Worm (Caenorhabditis elegans) whole organism, L1 larva: ENCODE results near the gene F59B1.2.

Experiments
- C04F5.9 ChIP-seq: sonication (generic microtip); optimal IDR thresholded peaks from 2 replicates; lab custom pipeline; 2016; ENCODE audit warnings: missing genetic modification characterization, missing compliant biosample characterization
- C16A3.4 ChIP-seq: fragments of 150-350 bp; optimal IDR thresholded peaks from 2 replicates; lab custom pipeline; 2014; ENCODE audit warnings: missing biosample characterization, missing genetic modification characterization
- C34B4.2 ChIP-seq: sonication (generic microtip); optimal IDR thresholded peaks from 2 replicates; lab custom pipeline; 2017; ENCODE audit warnings: mild to moderate bottlenecking, missing genetic modification characterization, missing compliant biosample characterization
- Y116A8C.19 ChIP-seq: sonication (generic microtip); optimal IDR thresholded peaks from 2 replicates; lab custom pipeline; 2016; ENCODE audit warnings: missing compliant biosample characterization, missing genetic modification characterization, borderline replicate concordance
- alr-1 ChIP-seq: fragments of 200-800 bp; sonication (Bioruptor generic); optimal IDR thresholded peaks from 2 replicates; lab custom pipeline; 2018; ENCODE audit warnings: borderline replicate concordance, mild to moderate bottlenecking, missing genetic modification characterization, missing compliant biosample characterization
- aly-2 ChIP-seq: fragments of 150-350 bp; optimal IDR thresholded peaks from 2 replicates; lab custom pipeline; 2014; ENCODE audit warnings: missing biosample characterization, missing genetic modification characterization
- ama-1 ChIP-seq: fragments of 150-350 bp; optimal IDR thresholded peaks from 2 replicates; lab custom pipeline; 2014
- blmp-1 ChIP-seq: fragments of 150-350 bp; optimal IDR thresholded peaks from 2 replicates; lab custom pipeline; 2014; ENCODE audit warnings: missing biosample characterization, missing genetic modification characterization
- ceh-63 ChIP-seq: fragments of 200-800 bp; sonication (Bioruptor generic); optimal IDR thresholded peaks from 2 replicates; lab custom pipeline; 2018; ENCODE audit warnings: mild to moderate bottlenecking, missing genetic modification characterization, missing compliant biosample characterization
- ceh-8 ChIP-seq: fragments of 200-800 bp; sonication (Bioruptor generic); optimal IDR thresholded peaks from 2 replicates; lab custom pipeline; 2018; ENCODE audit warnings: mild to moderate bottlenecking, missing genetic modification characterization, moderate library complexity, missing compliant biosample characterization
- ceh-82 ChIP-seq, 3 experiments: fragments of 150-350 bp in 1 of 3; sonication (generic microtip) in 2 of 3; optimal IDR thresholded peaks; 2 replicates each; lab custom pipeline; 2014 to 2017; ENCODE audit warnings: missing biosample characterization in 3 of 3, missing genetic modification characterization in 3 of 3
- ceh-88 ChIP-seq: fragments of 200-800 bp; sonication (Bioruptor generic); IDR thresholded peaks from 2 replicates; pipeline ENCODE4 v1.3.6; 2022; ENCODE audit warnings: missing genetic modification characterization, missing compliant biosample characterization
- ceh-90 ChIP-seq: sonication (generic microtip); optimal IDR thresholded peaks from 2 replicates; lab custom pipeline; 2016; ENCODE audit warnings: missing genetic modification characterization, missing compliant biosample characterization
- ces-1 ChIP-seq: fragments of 150-350 bp; optimal IDR thresholded peaks from 2 replicates; lab custom pipeline; 2014; ENCODE audit warnings: missing biosample characterization, missing genetic modification reagents, missing genetic modification characterization
- dpl-1 ChIP-seq, 3 experiments: fragments of 150-350 bp in 2 of 3; sonication (generic microtip) in 1 of 3; optimal IDR thresholded peaks; 2 replicates each; lab custom pipeline; 2014 to 2017; ENCODE audit warnings: missing biosample characterization in 3 of 3, missing genetic modification characterization in 3 of 3, missing genetic modification reagents in 3 of 3
- dsc-1 ChIP-seq: sonication (generic microtip); optimal IDR thresholded peaks from 2 replicates; lab custom pipeline; 2016; ENCODE audit warnings: mild to moderate bottlenecking, missing genetic modification characterization, missing compliant biosample characterization
- efl-3 ChIP-seq: fragments of 200-800 bp; sonication (Bioruptor generic); optimal IDR thresholded peaks from 2 replicates; lab custom pipeline; 2018; ENCODE audit warnings: mild to moderate bottlenecking, missing genetic modification characterization, missing compliant biosample characterization
- egl-13 ChIP-seq: sonication (generic microtip); optimal IDR thresholded peaks from 2 replicates; lab custom pipeline; 2016; ENCODE audit warnings: missing genotype, missing genetic modification reagents, missing genetic modification characterization, missing compliant biosample characterization
- elt-3 ChIP-seq, 6 experiments: fragments of 150-350 bp in 1 of 6; sonication (generic microtip); optimal IDR thresholded peaks; 2 replicates each; lab custom pipeline; 2017 to 2018; ENCODE audit warnings: missing biosample characterization in 6 of 6, missing genetic modification characterization in 6 of 6, inconsistent platforms in 1 of 6
- ets-5 ChIP-seq: fragments of 200-800 bp; sonication (Bioruptor generic); IDR thresholded peaks from 2 replicates; pipeline ENCODE4 v1.3.6; 2022; ENCODE audit warnings: missing genetic modification characterization, missing compliant biosample characterization
- fkh-10 ChIP-seq: sonication (generic microtip); optimal IDR thresholded peaks from 2 replicates; lab custom pipeline; 2017; ENCODE audit warnings: missing biosample characterization, missing genetic modification reagents, missing genetic modification characterization
- fkh-4 ChIP-seq: sonication (generic microtip); optimal IDR thresholded peaks from 2 replicates; lab custom pipeline; 2016; ENCODE audit warnings: missing compliant biosample characterization, missing genetic modification characterization, borderline replicate concordance
- fkh-8 ChIP-seq: sonication (generic microtip); optimal IDR thresholded peaks from 2 replicates; lab custom pipeline; 2016; ENCODE audit warnings: mild to moderate bottlenecking, missing genetic modification characterization, missing compliant biosample characterization
- fos-1 ChIP-seq: fragments of 150-350 bp; optimal IDR thresholded peaks from 2 replicates; lab custom pipeline; 2014; ENCODE audit warnings: missing biosample characterization, missing genetic modification characterization
- hlh-17 ChIP-seq: fragments of 200-800 bp; sonication (Bioruptor generic); optimal IDR thresholded peaks from 2 replicates; lab custom pipeline; 2018; ENCODE audit warnings: missing genetic modification characterization, mild to moderate bottlenecking, missing compliant biosample characterization, moderate library complexity, borderline replicate concordance
- hlh-4 ChIP-seq: sonication (generic microtip); optimal IDR thresholded peaks from 2 replicates; lab custom pipeline; 2016; ENCODE audit warnings: mild to moderate bottlenecking, missing genetic modification characterization, missing compliant biosample characterization
- isw-1 ChIP-seq: fragments of 200-800 bp; sonication (Bioruptor generic); IDR thresholded peaks from 2 replicates; pipeline ENCODE4 v1.3.6; 2022; ENCODE audit warnings: missing genetic modification characterization, missing compliant biosample characterization
- jun-1 ChIP-seq: fragments of 150-350 bp; optimal IDR thresholded peaks from 2 replicates; lab custom pipeline; 2014; ENCODE audit warnings: missing biosample characterization, missing genetic modification reagents, missing genetic modification characterization
- lin-13 ChIP-seq: fragments of 150-350 bp; optimal IDR thresholded peaks from 2 replicates; lab custom pipeline; 2014; ENCODE audit warnings: missing biosample characterization, missing genetic modification reagents, missing genetic modification characterization
- lin-14 ChIP-seq: fragments of 200-800 bp; sonication (Bioruptor generic); optimal IDR thresholded peaks from 2 replicates; lab custom pipeline; 2018; ENCODE audit warnings: mild to moderate bottlenecking, missing genetic modification characterization, moderate library complexity, missing compliant biosample characterization
- lsy-2 ChIP-seq, 2 experiments: fragments of 150-350 bp; optimal IDR thresholded peaks; 2 replicates each; lab custom pipeline; 2014; ENCODE audit warnings: missing biosample characterization in 2 of 2, missing genetic modification characterization in 2 of 2
- mab-9 ChIP-seq: fragments of 200-800 bp; sonication (Bioruptor generic); IDR thresholded peaks from 2 replicates; pipeline ENCODE4 v1.3.6; 2022; ENCODE audit warnings: missing genetic modification reagents, missing genetic modification characterization, missing compliant biosample characterization
- mdl-1 ChIP-seq, 2 experiments: fragments of 150-350 bp; optimal IDR thresholded peaks; 2 replicates each; lab custom pipeline; 2014 to 2017; ENCODE audit warnings: missing biosample characterization in 2 of 2, missing genetic modification characterization in 2 of 2, inconsistent platforms in 1 of 2
- mep-1 ChIP-seq: fragments of 150-350 bp; optimal IDR thresholded peaks from 2 replicates; lab custom pipeline; 2014; ENCODE audit warnings: missing biosample characterization, missing genetic modification characterization
- nhr-12 ChIP-seq: sonication (generic microtip); optimal IDR thresholded peaks from 2 replicates; lab custom pipeline; 2017; ENCODE audit warnings: missing biosample characterization, missing genetic modification characterization
- nhr-19 ChIP-seq: fragments of 200-800 bp; sonication (Bioruptor generic); conservative IDR thresholded peaks from 2 replicates; pipeline ENCODE4 v1.3.6; 2022; ENCODE audit warnings: missing genetic modification characterization, missing compliant biosample characterization
- nhr-20 ChIP-seq: sonication (generic microtip); optimal IDR thresholded peaks from 2 replicates; lab custom pipeline; 2016; ENCODE audit warnings: mild to moderate bottlenecking, missing genetic modification characterization, missing compliant biosample characterization
- nhr-237 ChIP-seq: fragments of 150-350 bp; optimal IDR thresholded peaks from 2 replicates; lab custom pipeline; 2014; ENCODE audit warnings: missing biosample characterization, missing genetic modification characterization
- nhr-28 ChIP-seq: fragments of 150-350 bp; optimal IDR thresholded peaks from 2 replicates; lab custom pipeline; 2014; ENCODE audit warnings: missing biosample characterization, missing genetic modification characterization
- nhr-47 ChIP-seq: sonication (generic microtip); optimal IDR thresholded peaks from 2 replicates; lab custom pipeline; 2016; ENCODE audit warnings: mild to moderate bottlenecking, missing genetic modification characterization, moderate library complexity, missing compliant biosample characterization
- nhr-76 ChIP-seq: sonication (generic microtip); optimal IDR thresholded peaks from 2 replicates; lab custom pipeline; 2017; ENCODE audit warnings: missing biosample characterization, missing genetic modification characterization
- nhr-85 ChIP-seq: sonication (generic microtip); peaks from one replicate; lab custom pipeline; 2016; ENCODE audit warnings: missing genetic modification characterization, inconsistent platforms, missing compliant biosample characterization
- pax-3 ChIP-seq: fragments of 200-800 bp; sonication (Bioruptor generic); optimal IDR thresholded peaks from 2 replicates; lab custom pipeline; 2018; ENCODE audit warnings: mild to moderate bottlenecking, missing genetic modification characterization, moderate library complexity, missing compliant biosample characterization
- rnt-1 ChIP-seq: sonication (generic microtip); optimal IDR thresholded peaks from 2 replicates; lab custom pipeline; 2016; ENCODE audit warnings: mild to moderate bottlenecking, missing genetic modification characterization, moderate library complexity, missing compliant biosample characterization
- sox-4 ChIP-seq: sonication (generic microtip); optimal IDR thresholded peaks from 2 replicates; lab custom pipeline; 2016; ENCODE audit warnings: missing genetic modification characterization, missing compliant biosample characterization
- sptf-1 ChIP-seq: fragments of 150-350 bp; optimal IDR thresholded peaks from 2 replicates; lab custom pipeline; 2014; ENCODE audit warnings: missing biosample characterization, missing genetic modification characterization
- swsn-7 ChIP-seq: sonication (generic microtip); optimal IDR thresholded peaks from 2 replicates; lab custom pipeline; 2016; ENCODE audit warnings: missing genetic modification characterization, missing compliant biosample characterization
- tbx-2 ChIP-seq: sonication (generic microtip); optimal IDR thresholded peaks from 2 replicates; lab custom pipeline; 2016; ENCODE audit warnings: missing genetic modification characterization, missing compliant biosample characterization
- tlp-1 ChIP-seq: fragments of 150-350 bp; optimal IDR thresholded peaks from 2 replicates; lab custom pipeline; 2014; ENCODE audit warnings: missing biosample characterization, missing genetic modification characterization
- unc-62 ChIP-seq: fragments of 150-350 bp; optimal IDR thresholded peaks from 2 replicates; lab custom pipeline; 2014; ENCODE audit warnings: missing biosample characterization, missing genetic modification reagents, missing genetic modification characterization
- unc-86 ChIP-seq: sonication (generic microtip); optimal IDR thresholded peaks from 2 replicates; lab custom pipeline; 2016; ENCODE audit warnings: missing genetic modification characterization, missing compliant biosample characterization
- unc-98 ChIP-seq: fragments of 200-800 bp; sonication (Bioruptor generic); IDR thresholded peaks from 2 replicates; pipeline ENCODE4 v1.3.6; 2022; ENCODE audit warnings: missing genetic modification characterization, missing compliant biosample characterization
- vab-15 ChIP-seq: sonication (generic microtip); optimal IDR thresholded peaks from 2 replicates; lab custom pipeline; 2017; ENCODE audit warnings: missing genotype, mild to moderate bottlenecking, missing genetic modification characterization, missing compliant biosample characterization
- xbp-1 ChIP-seq: sonication (generic microtip); optimal IDR thresholded peaks from 2 replicates; lab custom pipeline; 2016; ENCODE audit warnings: missing genetic modification characterization, missing compliant biosample characterization

F59B1.2 gene

DNA sequence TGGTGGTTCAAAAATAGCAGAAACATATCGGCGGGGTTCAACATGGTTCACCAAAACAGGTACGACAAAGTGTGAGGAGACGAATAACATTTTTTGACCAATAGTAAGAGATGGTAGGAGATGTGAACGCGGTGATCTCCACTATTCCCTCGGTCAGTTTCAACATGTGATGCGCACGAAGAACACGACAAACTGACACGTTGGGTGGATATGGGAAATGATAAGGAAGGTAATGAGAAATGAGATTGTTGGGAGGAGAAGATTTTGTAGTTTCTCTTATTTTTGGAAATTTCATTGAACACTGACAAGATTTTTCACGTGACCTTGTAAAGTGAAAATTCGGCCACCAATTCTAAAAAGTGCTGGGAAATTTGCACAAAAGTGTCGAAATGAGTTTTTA lies 22.4 kb upstream of the F59B1.2 start:
- TF ChIP-seq isw-1 (GFP tag; lab: Robert Waterston, UW) (no peak), rnt-1 (tag; lab: Kevin White, UChicago) (no peak), lin-13 (no peak), jun-1 (tag; lab: Kevin White, UChicago) (no peak), pax-3 (no peak), nhr-19 (no peak), nhr-12 (tag; lab: Kevin White, UChicago) (no peak), sptf-1 (no peak), dsc-1 (tag; lab: Kevin White, UChicago) (no peak), unc-98 (no peak), Y116A8C.19 (tag; lab: Kevin White, UChicago) (no peak), tlp-1 (tag; lab: Kevin White, UChicago) (no peak), nhr-76 (tag; lab: Kevin White, UChicago) (no peak), nhr-85 (tag; lab: Kevin White, UChicago) (peak; percentile 61), mep-1 (no peak), ets-5 (GFP tag; lab: Robert Waterston, UW) (no peak), vab-15 (tag; lab: Kevin White, UChicago) (no peak), nhr-20 (tag; lab: Kevin White, UChicago) (peak; percentile 77), efl-3 (GFP tag; lab: Kevin White, UChicago) (no peak), unc-86 (tag; lab: Kevin White, UChicago) (no peak), fkh-8 (tag; lab: Kevin White, UChicago) (no peak), tbx-2 (tag; lab: Kevin White, UChicago) (peak; percentile 2), fkh-4 (tag; lab: Kevin White, UChicago) (no peak), mab-9 (no peak), fos-1 (tag; lab: Kevin White, UChicago) (no peak), alr-1 (tag; lab: Kevin White, UChicago) (no peak), C04F5.9 (tag; lab: Kevin White, UChicago) (no peak), ceh-8 (GFP tag; lab: Kevin White, UChicago) (no peak), aly-2 (no peak), ces-1 (no peak), xbp-1 (no peak), lsy-2 (tag; optimal IDR thresholded peaks at IDR 0.05; lab: Kevin White, UChicago) (peak in 1 of 2 experiments; percentile 49), hlh-4 (tag; lab: Kevin White, UChicago) (no peak), sox-4 (tag; lab: Kevin White, UChicago) (no peak), C34B4.2 (no peak), unc-62 (GFP tag; lab: Kevin White, UChicago) (no peak), mdl-1 (tag; optimal IDR thresholded peaks at IDR 0.05; lab: Kevin White, UChicago) (peak in 1 of 2 experiments; percentile 76), blmp-1 (tag; lab: Kevin White, UChicago) (peak; percentile 84), nhr-47 (tag; lab: Kevin White, UChicago) (no peak), ama-1 (lab: Kevin White, UChicago) (no peak), ceh-90 (tag; lab: Kevin White, UChicago) (no peak), ceh-82 (tag; optimal IDR thresholded peaks at IDR 0.05; lab: Kevin White, UChicago) (no peak), lin-14 (GFP tag; lab: Kevin White, UChicago) (peak; percentile 56), nhr-237 (tag; lab: Kevin White, UChicago) (no peak), ceh-63 (no peak), nhr-28 (tag; lab: Kevin White, UChicago) (no peak), ceh-88 (GFP tag; lab: Robert Waterston, UW) (no peak), dpl-1 (GFP tag; optimal IDR thresholded peaks at IDR 0.05; lab: Kevin White, UChicago) (peak in 1 of 3 experiments; percentile 15), fkh-10 (GFP tag; lab: Kevin White, UChicago) (no peak), C16A3.4 (tag; lab: Kevin White, UChicago) (peak; percentile 40), hlh-17 (no peak), swsn-7 (tag; lab: Kevin White, UChicago) (no peak), elt-3 (tag; optimal IDR thresholded peaks at IDR 0.05; lab: Kevin White, UChicago) (peak in 5 of 6 experiments; percentile 36 to 99 (median 89)), egl-13 (tag; lab: Kevin White, UChicago) (no peak)
